Worm (Caenorhabditis elegans): ENCODE measurements around the gene kcc-3.

kcc-3 gene

ce11 chrII:7469318-7469717, 35.2 kb upstream of the kcc-3 start:
- TF ChIP-seq pqm-1 (tag; optimal IDR thresholded peaks at IDR 0.05) = no peak
- TF ChIP-seq tbx-2 (tag; optimal IDR thresholded peaks at IDR 0.05) = no peak
- TF ChIP-seq mml-1 (tag; optimal IDR thresholded peaks at IDR 0.05) = no peak
- no peak for TF ChIP-seq ceh-82 (tag; optimal IDR thresholded peaks at IDR 0.05)
- TF ChIP-seq daf-12 (tag; optimal IDR thresholded peaks at IDR 0.05) = no peak
- peak; percentile 98 for TF ChIP-seq fkh-10 (GFP tag; optimal IDR thresholded peaks at IDR 0.05)

- TF ChIP-seq lin-39 (tag; optimal IDR thresholded peaks at IDR 0.05) (no peak), nhr-43 (tag; optimal IDR thresholded peaks at IDR 0.05; ENCODE audit: poor library complexity, severe bottlenecking) (no peak), ama-1 (optimal IDR thresholded peaks at IDR 0.05) (no peak), elt-3 (tag; optimal IDR thresholded peaks at IDR 0.05) (no peak), nfya-1 (tag; optimal IDR thresholded peaks at IDR 0.05; ENCODE audit: insufficient read depth) (no peak), hmg-11 (tag; optimal IDR thresholded peaks at IDR 0.05) (no peak), elt-1 (tag; optimal IDR thresholded peaks at IDR 0.05) (no peak)
Observed at ce11 chrII:7465519-7465918, 31.4 kb upstream of the kcc-3 start, which contains the start of gene sro-1. sro-1 (minus strand) TSS chrII:7465619.

- TF ChIP-seq ceh-28 (tag; optimal IDR thresholded peaks at IDR 0.05) = no peak
- no peak for TF ChIP-seq eor-1 (tag; optimal IDR thresholded peaks at IDR 0.05)
- TF ChIP-seq elt-2 (tag; optimal IDR thresholded peaks at IDR 0.05) = no peak
- no peak for TF ChIP-seq ceh-16 (tag; optimal IDR thresholded peaks at IDR 0.05)
- no peak for TF ChIP-seq nhr-12 (tag; optimal IDR thresholded peaks at IDR 0.05)
- TF ChIP-seq unc-39 (tag; optimal IDR thresholded peaks at IDR 0.05) = no peak
- no peak for TF ChIP-seq R02D3.7 (tag; optimal IDR thresholded peaks at IDR 0.05)
- no peak for TF ChIP-seq snpc-4 (tag; optimal IDR thresholded peaks at IDR 0.05)
- no peak for TF ChIP-seq nhr-67 (tag; optimal IDR thresholded peaks at IDR 0.05)
- TF ChIP-seq skn-1 (tag; optimal IDR thresholded peaks at IDR 0.05) = no peak
- TF ChIP-seq fos-1 (tag; optimal IDR thresholded peaks at IDR 0.05) = no peak
- TF ChIP-seq egl-5 (tag; optimal IDR thresholded peaks at IDR 0.05) = no peak
Observed at ce11 chrII:7459205-7459604, 25.1 kb upstream of the kcc-3 start, which contains the start of gene D1022.2. D1022.2 (plus strand) TSS chrII:7459505.

ce11 chrII:7458706-7459105, 24.6 kb upstream of the kcc-3 start, which contains the start of gene D1022.5:
D1022.5 (minus strand) TSS chrII:7458806.
- TF ChIP-seq fkh-2 (tag; optimal IDR thresholded peaks at IDR 0.05) (no peak), elt-3 (tag; optimal IDR thresholded peaks at IDR 0.05) (no peak), elt-2 (tag; optimal IDR thresholded peaks at IDR 0.05) (no peak), egl-5 (tag; optimal IDR thresholded peaks at IDR 0.05) (no peak)

ce11 chrII:7457210-7457609, 23.1 kb upstream of the kcc-3 start, which contains the start of gene D1022.4:
D1022.4 (minus strand) TSS chrII:7457292.
- TF ChIP-seq elt-2 (tag; optimal IDR thresholded peaks at IDR 0.05) = peak; percentile 42
- TF ChIP-seq mdl-1 (tag; optimal IDR thresholded peaks at IDR 0.05) = no peak
- TF ChIP-seq nhr-25 (tag; optimal IDR thresholded peaks at IDR 0.05) = no peak
- no peak for TF ChIP-seq ama-1 (optimal IDR thresholded peaks at IDR 0.05)
- TF ChIP-seq pha-4 (tag; optimal IDR thresholded peaks at IDR 0.05) = peak; percentile 70
- no peak for TF ChIP-seq nhr-43 (tag; optimal IDR thresholded peaks at IDR 0.05; ENCODE audit: poor library complexity, severe bottlenecking)
- peak; percentile 4 for TF ChIP-seq pqm-1 (tag; optimal IDR thresholded peaks at IDR 0.05)
- TF ChIP-seq eor-1 (tag; optimal IDR thresholded peaks at IDR 0.05) = no peak
- no peak for TF ChIP-seq sea-2 (GFP tag; optimal IDR thresholded peaks at IDR 0.05)
- TF ChIP-seq ceh-28 (tag; optimal IDR thresholded peaks at IDR 0.05) = peak; percentile 22
- no peak for TF ChIP-seq hmg-11 (tag; optimal IDR thresholded peaks at IDR 0.05)
- no peak for TF ChIP-seq nfya-1 (tag; optimal IDR thresholded peaks at IDR 0.05; ENCODE audit: insufficient read depth)
- peak; percentile 13 for TF ChIP-seq nhr-23 (tag; optimal IDR thresholded peaks at IDR 0.05)

- TF ChIP-seq tbx-2 (tag; optimal IDR thresholded peaks at IDR 0.05) (no peak), lsy-12 (tag; optimal IDR thresholded peaks at IDR 0.05) (no peak), R02D3.7 (tag; optimal IDR thresholded peaks at IDR 0.05) (no peak), daf-12 (tag; optimal IDR thresholded peaks at IDR 0.05) (no peak), sea-2 (GFP tag; optimal IDR thresholded peaks at IDR 0.05) (no peak), pqm-1 (tag; optimal IDR thresholded peaks at IDR 0.05) (no peak), elt-1 (tag; optimal IDR thresholded peaks at IDR 0.05) (no peak), mdl-1 (tag; optimal IDR thresholded peaks at IDR 0.05) (no peak), egl-5 (tag; optimal IDR thresholded peaks at IDR 0.05) (no peak), elt-3 (tag; optimal IDR thresholded peaks at IDR 0.05) (no peak)
Observed at ce11 chrII:7456184-7456583, 22.1 kb upstream of the kcc-3 start, which contains the start of gene D1022.3. D1022.3 (minus strand) TSS chrII:7456284.

Data from whole organism, L3 larva.